Fruit fly (Drosophila melanogaster) whole organism, prepupa: ENCODE data around the gene nis.

Experiments
- Blimp-1 ChIP-seq: fragments of 200-800 bp; sonication (Bioruptor generic); optimal IDR thresholded peaks from 3 replicates; lab custom pipeline; 2017; ENCODE audit warnings: missing biosample characterization, missing genetic modification characterization, mild to moderate bottlenecking, moderate library complexity, missing genetic modification reagents
- CG10631 ChIP-seq: fragments of 200-800 bp; sonication (Bioruptor generic); optimal IDR thresholded peaks from 2 replicates; lab custom pipeline; 2016; ENCODE audit warnings: missing biosample characterization, missing genetic modification characterization
- CG11762 ChIP-seq: fragments of 200-800 bp; sonication (Bioruptor generic); optimal IDR thresholded peaks from 3 replicates; lab custom pipeline; 2016; ENCODE audit warnings: missing biosample characterization, missing genetic modification characterization; ENCODE audit not compliant: insufficient read depth
- CG11902 ChIP-seq: fragments of 200-800 bp; sonication (Bioruptor generic); optimal IDR thresholded peaks from 3 replicates; lab custom pipeline; 2016; ENCODE audit warnings: missing biosample characterization, missing genetic modification characterization
- CG15336 ChIP-seq: fragments of 200-800 bp; sonication (Bioruptor generic); IDR thresholded peaks from 2 replicates; pipeline ENCODE4 v1.3.6; 2022; ENCODE audit warnings: missing biosample characterization, missing genetic modification characterization
- CG1621 ChIP-seq: fragments of 200-800 bp; sonication (Bioruptor generic); optimal IDR thresholded peaks from 3 replicates; lab custom pipeline; 2018; ENCODE audit warnings: missing biosample characterization, mild to moderate bottlenecking, missing genetic modification characterization
- CG16779 ChIP-seq: fragments of 200-800 bp; sonication (Bioruptor generic); optimal IDR thresholded peaks from 3 replicates; lab custom pipeline; 2017; ENCODE audit warnings: missing biosample characterization, mild to moderate bottlenecking, missing genetic modification characterization
- CG3032 ChIP-seq: fragments of 200-800 bp; optimal IDR thresholded peaks from 2 replicates; lab custom pipeline; 2019; ENCODE audit warnings: missing biosample characterization, mild to moderate bottlenecking, missing genetic modification characterization, moderate library complexity
- CG31627 ChIP-seq: fragments of 200-800 bp; sonication (Bioruptor generic); optimal IDR thresholded peaks from 3 replicates; lab custom pipeline; 2016; ENCODE audit warnings: missing biosample characterization, missing genetic modification characterization
- CG32006 ChIP-seq: fragments of 200-800 bp; sonication (Bioruptor generic); optimal IDR thresholded peaks from 3 replicates; lab custom pipeline; 2017; ENCODE audit warnings: missing biosample characterization, mild to moderate bottlenecking, missing genetic modification characterization
- CG34406 ChIP-seq: fragments of 200-800 bp; sonication (Bioruptor generic); optimal IDR thresholded peaks from 3 replicates; lab custom pipeline; 2016; ENCODE audit warnings: missing biosample characterization, missing genetic modification characterization
- CG6276 ChIP-seq: fragments of 200-800 bp; sonication (Bioruptor generic); optimal IDR thresholded peaks from 2 replicates; lab custom pipeline; 2017; ENCODE audit warnings: missing biosample characterization, mild to moderate bottlenecking, missing genetic modification characterization
- CG6792 ChIP-seq: fragments of 200-800 bp; sonication (Bioruptor generic); optimal IDR thresholded peaks from 3 replicates; lab custom pipeline; 2016; ENCODE audit warnings: missing biosample characterization, missing genetic modification characterization
- CG6808 ChIP-seq: fragments of 200-800 bp; sonication (Bioruptor generic); optimal IDR thresholded peaks from 3 replicates; lab custom pipeline; 2017; ENCODE audit warnings: missing biosample characterization, missing genetic modification characterization, mild to moderate bottlenecking, moderate library complexity, missing genetic modification reagents
- CG6854 ChIP-seq: fragments of 200-800 bp; sonication (Bioruptor generic); optimal IDR thresholded peaks from 2 replicates; lab custom pipeline; 2017; ENCODE audit warnings: missing biosample characterization, mild to moderate bottlenecking, missing genetic modification characterization
- CG7368 ChIP-seq: fragments of 200-800 bp; sonication (Bioruptor generic); optimal IDR thresholded peaks from 3 replicates; lab custom pipeline; 2016; ENCODE audit warnings: missing biosample characterization, missing genetic modification characterization
- CG8119 ChIP-seq: fragments of 200-800 bp; sonication (Bioruptor generic); IDR thresholded peaks from 3 replicates; pipeline ENCODE4 v1.3.6; 2022; ENCODE audit warnings: missing biosample characterization, missing genetic modification characterization
- CG8319 ChIP-seq: fragments of 200-800 bp; sonication (Bioruptor generic); optimal IDR thresholded peaks from 3 replicates; lab custom pipeline; 2016; ENCODE audit warnings: missing biosample characterization, missing genetic modification characterization
- CG8632 ChIP-seq: fragments of 200-800 bp; sonication (Bioruptor generic); optimal IDR thresholded peaks from 3 replicates; lab custom pipeline; 2016; ENCODE audit warnings: missing biosample characterization, missing genetic modification characterization
- Eip78C ChIP-seq: fragments of 200-800 bp; sonication (Bioruptor generic); peaks from one replicate; lab custom pipeline; 2016; ENCODE audit warnings: missing biosample characterization, missing genetic modification characterization
- Eip93F ChIP-seq: fragments of 200-800 bp; sonication (Bioruptor generic); optimal IDR thresholded peaks from 2 replicates; lab custom pipeline; 2016; ENCODE audit warnings: missing biosample characterization, mild to moderate bottlenecking, missing genetic modification characterization
- Ets96B ChIP-seq: fragments of 200-800 bp; optimal IDR thresholded peaks from 2 replicates; lab custom pipeline; 2019; ENCODE audit warnings: missing biosample characterization, mild to moderate bottlenecking, missing genetic modification characterization, moderate library complexity
- Gug ChIP-seq: fragments of 200-800 bp; sonication (Bioruptor generic); IDR thresholded peaks from 2 replicates; pipeline ENCODE4 v1.3.6; 2022; ENCODE audit warnings: missing biosample characterization, missing genetic modification characterization
- Hr38 ChIP-seq: sonication (Bioruptor generic); optimal IDR thresholded peaks from 2 replicates; lab custom pipeline; 2016; ENCODE audit warnings: missing biosample characterization, missing genetic modification characterization
- Hr39 ChIP-seq: fragments of 200-800 bp; sonication (Bioruptor generic); optimal IDR thresholded peaks from 2 replicates; lab custom pipeline; 2016; ENCODE audit warnings: missing biosample characterization, missing genetic modification characterization
- Lpt ChIP-seq: fragments of 200-800 bp; sonication (Bioruptor generic); optimal IDR thresholded peaks from 3 replicates; lab custom pipeline; 2016; ENCODE audit warnings: missing biosample characterization, missing genetic modification characterization
- Met ChIP-seq: fragments of 200-800 bp; sonication (Bioruptor generic); optimal IDR thresholded peaks from 3 replicates; lab custom pipeline; 2016; ENCODE audit warnings: missing biosample characterization, missing genetic modification characterization
- OdsH ChIP-seq: fragments of 200-800 bp; sonication (Bioruptor generic); optimal IDR thresholded peaks from 3 replicates; lab custom pipeline; 2016; ENCODE audit warnings: missing biosample characterization, missing genetic modification characterization
- Smox ChIP-seq: fragments of 200-800 bp; sonication (Bioruptor generic); optimal IDR thresholded peaks from 3 replicates; lab custom pipeline; 2016; ENCODE audit warnings: missing biosample characterization, missing genetic modification characterization
- Sox102F ChIP-seq: fragments of 200-800 bp; sonication (Bioruptor generic); optimal IDR thresholded peaks from 2 replicates; lab custom pipeline; 2016; ENCODE audit warnings: missing biosample characterization, mild to moderate bottlenecking, missing genetic modification characterization
- Sox14 ChIP-seq: fragments of 200-800 bp; sonication (Bioruptor generic); optimal IDR thresholded peaks from 3 replicates; lab custom pipeline; 2016; ENCODE audit warnings: missing biosample characterization, missing genetic modification characterization
- Sox15 ChIP-seq: fragments of 200-800 bp; sonication (Bioruptor generic); optimal IDR thresholded peaks from 3 replicates; lab custom pipeline; 2016; ENCODE audit warnings: missing biosample characterization, missing genetic modification characterization
- achi ChIP-seq: fragments of 200-800 bp; sonication (Bioruptor generic); optimal IDR thresholded peaks from 3 replicates; lab custom pipeline; 2016; ENCODE audit warnings: missing biosample characterization, missing genetic modification characterization
- acj6 ChIP-seq: fragments of 200-800 bp; sonication (Bioruptor generic); optimal IDR thresholded peaks from 3 replicates; lab custom pipeline; 2016; ENCODE audit warnings: missing biosample characterization, missing genetic modification characterization
- cyc ChIP-seq: fragments of 200-800 bp; sonication (Bioruptor generic); optimal IDR thresholded peaks from 3 replicates; lab custom pipeline; 2016; ENCODE audit warnings: missing biosample characterization, missing genetic modification characterization
- dsx ChIP-seq: fragments of 200-800 bp; optimal IDR thresholded peaks from 3 replicates; lab custom pipeline; 2019; ENCODE audit warnings: missing biosample characterization, mild to moderate bottlenecking, missing genetic modification characterization, moderate library complexity; ENCODE audit not compliant: poor library complexity, severe bottlenecking
- eg ChIP-seq: fragments of 200-800 bp; sonication (Bioruptor generic); IDR thresholded peaks from 3 replicates; pipeline ENCODE4 v1.3.6; 2022; ENCODE audit warnings: missing biosample characterization, missing genetic modification characterization
- esn ChIP-seq: fragments of 200-800 bp; sonication (Bioruptor generic); optimal IDR thresholded peaks from 2 replicates; lab custom pipeline; 2016; ENCODE audit warnings: missing biosample characterization, mild to moderate bottlenecking, missing genetic modification characterization, moderate library complexity
- fd59A ChIP-seq: fragments of 200-800 bp; sonication (Bioruptor generic); optimal IDR thresholded peaks from 2 replicates; lab custom pipeline; 2017; ENCODE audit warnings: missing biosample characterization, mild to moderate bottlenecking, missing genetic modification characterization, missing genetic modification reagents
- fd85E ChIP-seq: fragments of 200-800 bp; sonication (Bioruptor generic); optimal IDR thresholded peaks from 3 replicates; lab custom pipeline; 2016; ENCODE audit warnings: missing biosample characterization, missing genetic modification characterization
- fkh ChIP-seq: fragments of 200-800 bp; sonication (Bioruptor generic); optimal IDR thresholded peaks from 3 replicates; lab custom pipeline; 2017; ENCODE audit warnings: missing biosample characterization, mild to moderate bottlenecking, missing genetic modification characterization, moderate library complexity
- salr ChIP-seq, 2 experiments: fragments of 200-800 bp; sonication (Bioruptor generic); optimal IDR thresholded peaks; 3 replicates each; lab custom pipeline; 2016 to 2018; ENCODE audit warnings: missing biosample characterization in 2 of 2, missing genetic modification characterization in 2 of 2, mild to moderate bottlenecking in 1 of 2
- ss ChIP-seq, 2 experiments: fragments of 200-800 bp; sonication (Bioruptor generic); optimal IDR thresholded peaks; 2 replicates in 1 of 2; 3 replicates in 1 of 2; lab custom pipeline; 2017 to 2018; ENCODE audit warnings: mild to moderate bottlenecking in 2 of 2, missing biosample characterization in 2 of 2, missing genetic modification characterization in 2 of 2, moderate library complexity in 1 of 2
- svp ChIP-seq: fragments of 200-800 bp; sonication (Bioruptor generic); peaks from one replicate; lab custom pipeline; 2016; ENCODE audit warnings: missing biosample characterization, missing genetic modification characterization
- topi ChIP-seq: fragments of 200-800 bp; sonication (Bioruptor generic); optimal IDR thresholded peaks from 3 replicates; lab custom pipeline; 2016; ENCODE audit warnings: missing biosample characterization, missing genetic modification characterization
- vri ChIP-seq: fragments of 200-800 bp; sonication (Bioruptor generic); optimal IDR thresholded peaks from 3 replicates; lab custom pipeline; 2016; ENCODE audit warnings: missing biosample characterization, mild to moderate bottlenecking, missing genetic modification characterization

Gene nis

dm6 chr2L:1603847-1604246 is 16.9 kb upstream of the nis start (continued):
- peak; percentile 13 for TF ChIP-seq CG6808
- no peak for TF ChIP-seq Blimp-1 (GFP tag; lab: Kevin White, UChicago)
- TF ChIP-seq ss (GFP tag; optimal IDR thresholded peaks at IDR 0.05; lab: Kevin White, UChicago), result no peak
- no peak for TF ChIP-seq CG6854 (GFP tag; lab: Kevin White, UChicago)
- TF ChIP-seq CG32006 (GFP tag; lab: Kevin White, UChicago), result peak; percentile 4
- no peak for TF ChIP-seq Sox15 (GFP tag; lab: Kevin White, UChicago)
- TF ChIP-seq Sox102F (GFP tag; lab: Kevin White, UChicago), result no peak
- TF ChIP-seq CG11762 (GFP tag; lab: Kevin White, UChicago), result no peak
- peak; percentile 83 for TF ChIP-seq Eip78C (GFP tag; lab: Kevin White, UChicago)
- TF ChIP-seq CG8319 (GFP tag; lab: Kevin White, UChicago), result no peak
- no peak for TF ChIP-seq fd59A (GFP tag; lab: Kevin White, UChicago)
- no peak for TF ChIP-seq CG16779
- TF ChIP-seq fd85E (GFP tag; lab: Kevin White, UChicago), result no peak
- TF ChIP-seq Met, result no peak
- no peak for TF ChIP-seq Sox14 (GFP tag; lab: Kevin White, UChicago)
- no peak for TF ChIP-seq CG8632 (GFP tag; lab: Kevin White, UChicago)
- no peak for TF ChIP-seq Gug (GFP tag; lab: Robert Waterston, UW)
- TF ChIP-seq CG3032 (tag; lab: Kevin White, UChicago), result peak; percentile 36
- no peak for TF ChIP-seq achi
- peak; percentile 15 for TF ChIP-seq topi (GFP tag; lab: Kevin White, UChicago)
- TF ChIP-seq salr (GFP tag; optimal IDR thresholded peaks at IDR 0.05; lab: Kevin White, UChicago), result no peak

- no peak for TF ChIP-seq fkh
- no peak for TF ChIP-seq Gug (GFP tag; lab: Robert Waterston, UW)
- peak; percentile 49 for TF ChIP-seq Eip78C (GFP tag; lab: Kevin White, UChicago)
- TF ChIP-seq Hr38 (GFP tag; lab: Kevin White, UChicago), result no peak
- no peak for TF ChIP-seq CG6276
- peak in 1 of 2 experiments; percentile 32 for TF ChIP-seq ss (GFP tag; optimal IDR thresholded peaks at IDR 0.05; lab: Kevin White, UChicago)
- no peak for TF ChIP-seq dsx (GFP tag; lab: Kevin White, UChicago)
- TF ChIP-seq CG15336 (GFP tag; lab: Robert Waterston, UW), result no peak
- no peak for TF ChIP-seq CG31627 (GFP tag; lab: Kevin White, UChicago)
Measured at dm6 chr2L:1596693-1597092, 9.7 kb upstream of the nis start.

- TF ChIP-seq CG8632 (GFP tag; lab: Kevin White, UChicago), result peak; percentile 15
- TF ChIP-seq Gug (GFP tag; lab: Robert Waterston, UW), result peak; percentile 83
- peak; percentile 56 for TF ChIP-seq topi (GFP tag; lab: Kevin White, UChicago)
- peak; percentile 92 for TF ChIP-seq Eip78C (GFP tag; lab: Kevin White, UChicago)
- TF ChIP-seq svp (GFP tag; lab: Kevin White, UChicago), result peak; percentile 71
- TF ChIP-seq Lpt, result peak; percentile 83
- TF ChIP-seq CG34406 (GFP tag; lab: Kevin White, UChicago), result peak; percentile 54
- peak; percentile 59 for TF ChIP-seq CG31627 (GFP tag; lab: Kevin White, UChicago)
- TF ChIP-seq vri (GFP tag; lab: Kevin White, UChicago), result no peak
- TF ChIP-seq Hr39 (GFP tag; lab: Kevin White, UChicago), result peak; percentile 64
- peak; percentile 35 for TF ChIP-seq CG7368 (GFP tag; lab: Kevin White, UChicago)
- peak; percentile 92 for TF ChIP-seq CG6276
- peak; percentile 63 for TF ChIP-seq CG11762 (GFP tag; lab: Kevin White, UChicago)
- TF ChIP-seq Blimp-1 (GFP tag; lab: Kevin White, UChicago), result no peak
- TF ChIP-seq esn, result peak; percentile 48
- TF ChIP-seq Sox102F (GFP tag; lab: Kevin White, UChicago), result peak; percentile 25
- peak; percentile 70 for TF ChIP-seq acj6 (GFP tag; lab: Kevin White, UChicago)
- peak; percentile 73 for TF ChIP-seq CG10631 (GFP tag; lab: Kevin White, UChicago)
- peak; percentile 30 for TF ChIP-seq dsx (GFP tag; lab: Kevin White, UChicago)
- TF ChIP-seq cyc (GFP tag; lab: Kevin White, UChicago), result peak; percentile 69
- TF ChIP-seq CG11902 (GFP tag; lab: Kevin White, UChicago), result peak; percentile 39
- TF ChIP-seq Smox, result peak; percentile 42
- TF ChIP-seq eg (GFP tag; lab: Robert Waterston, UW), result peak; percentile 91
- peak; percentile 30 for TF ChIP-seq Ets96B (tag; lab: Kevin White, UChicago)
- TF ChIP-seq CG6792 (GFP tag; lab: Kevin White, UChicago), result peak; percentile 56
- peak; percentile 75 for TF ChIP-seq OdsH
- peak; percentile 90 for TF ChIP-seq CG8119 (GFP tag; lab: Robert Waterston, UW)
- no peak for TF ChIP-seq CG6808
- TF ChIP-seq Hr38 (GFP tag; lab: Kevin White, UChicago), result peak; percentile 26
- peak; percentile 28 for TF ChIP-seq Sox15 (GFP tag; lab: Kevin White, UChicago)
- no peak for TF ChIP-seq Eip93F (GFP tag; lab: Kevin White, UChicago)
- TF ChIP-seq CG16779, result peak; percentile 23
- TF ChIP-seq CG1621 (tag; lab: Kevin White, UChicago), result peak; percentile 5
Measured at dm6 chr2L:1590167-1590566, 3.2 kb upstream of the nis start.
